Worm (Caenorhabditis elegans): ENCODE measurements around the gene col-89.

The col-89 gene

DNA sequence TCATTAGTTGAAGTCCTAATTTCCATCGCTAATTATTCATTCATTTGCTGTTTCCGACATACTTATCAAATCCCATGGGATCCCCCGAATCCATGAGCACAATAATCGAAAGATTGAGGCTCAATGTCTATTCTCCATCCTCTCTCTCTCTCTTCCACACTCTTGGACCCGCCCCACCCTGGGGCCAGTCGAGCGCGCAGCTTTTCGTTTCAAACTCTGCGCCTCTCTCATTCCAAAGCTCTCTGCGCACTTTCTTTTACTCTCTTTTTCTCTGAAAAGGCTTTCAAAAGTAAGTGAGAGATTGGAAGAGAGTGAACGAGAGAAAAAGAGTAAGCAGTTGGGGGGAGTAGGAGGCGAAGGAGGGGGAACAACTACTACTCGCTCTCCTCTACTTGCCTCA is 26.2 kb upstream of the col-89 start, which contains the start of gene acy-1 (continued):
- TF ChIP-seq dpl-1 (GFP tag; optimal IDR thresholded peaks at IDR 0.05) (no peak), nfyb-1 (GFP tag; IDR thresholded peaks at IDR 0.05) (0 out of 2 replicates have a peak, but pooled peaks have one; percentile 32), lin-40 (tag; optimal IDR thresholded peaks at IDR 0.05) (peak; percentile 36), ztf-22 (GFP tag; optimal IDR thresholded peaks at IDR 0.05) (no peak), zfh-2 (GFP tag; conservative IDR thresholded peaks at IDR 0.05) (peak; percentile 88)

DNA sequence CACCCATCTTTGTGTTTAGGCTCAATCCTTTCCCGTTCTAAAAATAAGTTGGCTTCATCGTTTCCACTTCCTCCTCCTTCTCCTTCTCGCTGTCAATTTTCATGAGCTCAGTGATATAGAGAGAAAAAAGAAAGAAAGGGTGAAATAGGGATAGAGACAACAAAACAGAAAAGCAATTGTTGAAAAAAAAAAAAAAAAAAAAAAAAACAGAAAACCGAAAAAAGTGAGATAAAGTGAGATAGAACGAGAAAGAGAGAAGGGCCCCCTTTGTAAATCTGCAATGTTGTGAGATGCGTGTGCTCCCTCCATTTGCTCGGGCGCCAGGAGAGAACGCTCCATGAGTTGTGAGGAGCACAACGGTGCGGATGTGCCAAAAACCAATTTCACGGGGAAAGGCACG is 24.0 kb upstream of the col-89 start:
- peak; percentile 54 for TF ChIP-seq zfh-2 (GFP tag; conservative IDR thresholded peaks at IDR 0.05)
- no peak for TF ChIP-seq ztf-18 (tag; optimal IDR thresholded peaks at IDR 0.05)

DNA sequence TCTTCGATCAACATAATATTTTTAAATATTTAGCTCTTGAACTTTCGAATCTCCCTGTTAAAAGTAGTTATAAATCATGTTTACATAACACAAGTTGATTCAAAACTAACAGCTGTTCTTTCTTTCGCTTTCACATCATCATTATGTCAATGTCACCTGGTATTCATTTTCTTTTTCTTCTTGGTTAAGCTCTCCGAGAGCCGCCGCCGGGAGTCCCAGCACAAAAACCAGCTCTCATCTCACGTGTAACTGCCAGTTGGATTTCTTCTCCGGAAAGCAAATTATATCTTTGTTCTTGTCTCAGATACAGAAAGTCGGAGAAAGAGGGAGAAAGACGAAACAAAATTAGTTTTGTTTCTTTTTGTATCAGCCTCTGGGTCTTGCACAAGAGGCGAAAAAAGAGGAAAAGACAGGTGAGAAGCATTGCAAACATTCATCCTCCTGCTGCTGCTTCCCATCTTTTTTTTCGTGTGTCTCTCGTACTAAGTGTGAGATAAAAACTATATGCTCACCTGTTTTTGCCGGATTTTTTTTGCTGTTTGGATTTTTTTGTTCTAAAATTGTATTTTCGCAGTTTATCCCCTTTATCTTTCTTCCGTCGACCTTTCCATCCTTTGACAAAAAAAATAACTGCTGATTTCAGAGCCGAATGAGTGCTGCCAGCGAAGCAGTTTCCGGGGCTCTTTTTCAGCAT is 16.5 kb upstream of the col-89 start, which contains the start of gene F17C8.3:
TSS of gene F17C8.3 (plus strand) at position 644 of the 694 bp plus-strand sequence.
- no peak for TF ChIP-seq him-1 (tag; optimal IDR thresholded peaks at IDR 0.05)
- TF ChIP-seq somi-1 (GFP tag; optimal IDR thresholded peaks at IDR 0.05) = peak; percentile 17
- TF ChIP-seq K12H6.12 (tag; optimal IDR thresholded peaks at IDR 0.05) = peak; percentile 21

DNA sequence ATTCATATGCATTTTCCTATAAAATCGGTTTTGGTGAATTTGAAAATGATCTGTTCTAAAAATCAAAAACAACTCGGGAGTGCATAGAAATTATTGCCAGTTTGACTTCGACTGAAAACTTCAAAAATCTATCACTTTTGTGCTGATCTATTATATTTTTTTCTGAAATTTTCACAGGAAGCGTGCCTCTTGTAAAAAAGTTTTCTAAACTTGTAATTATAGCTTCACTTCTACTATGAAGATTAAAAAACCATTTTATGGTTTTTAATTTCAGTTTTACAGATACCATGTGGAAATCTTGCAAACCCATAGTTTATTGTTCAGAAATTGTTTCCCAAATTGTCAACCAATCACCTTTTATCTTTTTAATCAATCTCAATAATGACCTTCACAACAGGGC is 13.9 kb upstream of the col-89 start, which contains the start of gene F17C8.9:
TSS of gene F17C8.9 (plus strand) at position 301 of the 400 bp plus-strand sequence.
- no peak for TF ChIP-seq nfya-2 (GFP tag; IDR thresholded peaks at IDR 0.05)
- TF ChIP-seq cebp-1 (GFP tag; IDR thresholded peaks at IDR 0.05) = no peak
- TF ChIP-seq cebp-1 (tag; optimal IDR thresholded peaks at IDR 0.05) = no peak
- TF ChIP-seq hlh-26 (GFP tag; conservative IDR thresholded peaks at IDR 0.05) = no peak
- no peak for TF ChIP-seq ztf-22 (GFP tag; optimal IDR thresholded peaks at IDR 0.05)
- no peak for TF ChIP-seq Y67H2A.10 (GFP tag; conservative IDR thresholded peaks at IDR 0.05)
- TF ChIP-seq aptf-2 (GFP tag; conservative IDR thresholded peaks at IDR 0.05) = no peak
- no peak for TF ChIP-seq nfyb-1 (GFP tag; IDR thresholded peaks at IDR 0.05)

DNA sequence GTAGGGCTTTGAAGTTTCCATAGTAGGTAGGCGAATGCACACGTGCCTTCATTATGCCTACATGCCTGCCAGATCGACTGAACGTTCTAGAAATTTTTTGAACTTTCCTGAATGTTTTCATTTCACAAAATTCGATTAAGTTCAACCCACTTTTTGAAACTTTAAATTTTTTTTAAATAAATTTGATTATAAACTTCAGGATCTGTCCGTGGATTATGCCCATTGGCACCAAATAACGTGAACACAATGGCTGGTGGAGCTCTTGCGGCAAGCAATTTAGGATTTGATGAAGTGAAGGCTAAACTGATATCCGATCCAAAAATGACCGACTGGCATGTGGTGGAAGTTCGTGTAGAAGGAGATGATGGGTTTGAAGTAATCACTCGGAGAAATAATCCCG is 12.5 kb upstream of the col-89 start, which contains the start of gene F17C8.7:
TSS of gene F17C8.7 (plus strand) at position 301 of the 400 bp plus-strand sequence.
- TF ChIP-seq somi-1 (GFP tag; optimal IDR thresholded peaks at IDR 0.05) (no peak), nfya-1 (tag; optimal IDR thresholded peaks at IDR 0.05; ENCODE audit: borderline replicate concordance, insufficient read depth) (no peak), Y56A3A.18 (GFP tag; IDR thresholded peaks at IDR 0.05) (no peak), lsy-27 (tag; optimal IDR thresholded peaks at IDR 0.05; ENCODE audit: borderline replicate concordance, insufficient read depth) (no peak), K11D2.4 (GFP tag; IDR thresholded peaks at IDR 0.05) (no peak), lin-35 (GFP tag; optimal IDR thresholded peaks at IDR 0.05) (no peak), nfya-2 (GFP tag; IDR thresholded peaks at IDR 0.05) (no peak), F57A8.1 (GFP tag; optimal IDR thresholded peaks at IDR 0.05) (no peak), dpff-1 (tag; optimal IDR thresholded peaks at IDR 0.05) (no peak), unc-130 (GFP tag; optimal IDR thresholded peaks at IDR 0.05) (no peak), B0261.1 (tag; optimal IDR thresholded peaks at IDR 0.05) (no peak), hsf-1 (GFP tag; IDR thresholded peaks at IDR 0.05) (no peak), lin-26 (GFP tag; IDR thresholded peaks at IDR 0.05) (no peak), ztf-22 (GFP tag; optimal IDR thresholded peaks at IDR 0.05) (no peak)

DNA sequence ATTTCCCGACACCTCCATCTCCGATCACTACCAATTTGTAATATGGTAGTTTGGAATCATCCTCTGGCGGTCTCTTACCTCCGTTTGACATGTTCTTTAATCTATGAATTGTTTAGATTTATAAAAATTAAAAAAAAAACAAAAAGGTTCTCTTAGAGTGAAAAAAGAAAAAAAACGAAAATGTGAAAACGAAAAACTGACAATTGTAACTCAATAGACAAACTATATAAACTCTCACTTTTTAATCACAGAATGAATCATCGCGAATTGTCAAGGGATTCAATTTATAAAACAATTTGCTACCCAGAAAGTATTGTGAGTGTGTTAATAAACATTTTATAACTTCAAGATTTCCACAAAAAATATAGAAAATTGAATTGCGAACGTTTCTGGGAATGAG is 8.0 kb upstream of the col-89 start, which contains the start of gene ras-2:
TSS of gene ras-2 (minus strand) at position 101 of the 400 bp plus-strand sequence.
- TF ChIP-seq nhr-120 (GFP tag; IDR thresholded peaks at IDR 0.05) (no peak), snpc-3.4 (tag; optimal IDR thresholded peaks at IDR 0.05) (no peak), zim-3 (tag; optimal IDR thresholded peaks at IDR 0.05) (no peak), Y67H2A.10 (GFP tag; conservative IDR thresholded peaks at IDR 0.05) (no peak), K11D2.4 (GFP tag; IDR thresholded peaks at IDR 0.05) (no peak), let-526 (GFP tag; IDR thresholded peaks at IDR 0.05) (no peak), attf-5 (GFP tag; optimal IDR thresholded peaks at IDR 0.05) (no peak), lin-26 (GFP tag; IDR thresholded peaks at IDR 0.05) (no peak), T07F8.4 (tag; optimal IDR thresholded peaks at IDR 0.05) (no peak), snpc-1.3 (tag; optimal IDR thresholded peaks at IDR 0.05; ENCODE audit: insufficient read depth) (no peak)
